Fruit fly (Drosophila melanogaster) whole organism, prepupa: ENCODE results near the gene CG33339.

Source experiments
- Blimp-1 ChIP-seq: fragments of 200-800 bp; sonication (Bioruptor generic); optimal IDR thresholded peaks from 3 replicates; lab custom pipeline; 2017; ENCODE audit warnings: missing biosample characterization, missing genetic modification characterization, mild to moderate bottlenecking, moderate library complexity, missing genetic modification reagents
- CG10631 ChIP-seq: fragments of 200-800 bp; sonication (Bioruptor generic); optimal IDR thresholded peaks from 2 replicates; lab custom pipeline; 2016; ENCODE audit warnings: missing biosample characterization, missing genetic modification characterization
- CG10669 ChIP-seq: fragments of 200-800 bp; sonication (Bioruptor generic); optimal IDR thresholded peaks from 3 replicates; lab custom pipeline; 2018; ENCODE audit warnings: missing biosample characterization, mild to moderate bottlenecking, missing genetic modification characterization, moderate library complexity
- CG11294 ChIP-seq: fragments of 200-800 bp; sonication (Bioruptor generic); IDR thresholded peaks from 2 replicates; pipeline ENCODE4 v1.3.6; 2022; ENCODE audit warnings: missing biosample characterization, missing genetic modification characterization
- CG11902 ChIP-seq: fragments of 200-800 bp; sonication (Bioruptor generic); optimal IDR thresholded peaks from 3 replicates; lab custom pipeline; 2016; ENCODE audit warnings: missing biosample characterization, missing genetic modification characterization
- CG15336 ChIP-seq: fragments of 200-800 bp; sonication (Bioruptor generic); IDR thresholded peaks from 2 replicates; pipeline ENCODE4 v1.3.6; 2022; ENCODE audit warnings: missing biosample characterization, missing genetic modification characterization
- CG1621 ChIP-seq: fragments of 200-800 bp; sonication (Bioruptor generic); optimal IDR thresholded peaks from 3 replicates; lab custom pipeline; 2018; ENCODE audit warnings: missing biosample characterization, mild to moderate bottlenecking, missing genetic modification characterization
- CG16779 ChIP-seq: fragments of 200-800 bp; sonication (Bioruptor generic); optimal IDR thresholded peaks from 3 replicates; lab custom pipeline; 2017; ENCODE audit warnings: missing biosample characterization, mild to moderate bottlenecking, missing genetic modification characterization
- CG3032 ChIP-seq: fragments of 200-800 bp; optimal IDR thresholded peaks from 2 replicates; lab custom pipeline; 2019; ENCODE audit warnings: missing biosample characterization, mild to moderate bottlenecking, missing genetic modification characterization, moderate library complexity
- CG31627 ChIP-seq: fragments of 200-800 bp; sonication (Bioruptor generic); optimal IDR thresholded peaks from 3 replicates; lab custom pipeline; 2016; ENCODE audit warnings: missing biosample characterization, missing genetic modification characterization
- CG32006 ChIP-seq: fragments of 200-800 bp; sonication (Bioruptor generic); optimal IDR thresholded peaks from 3 replicates; lab custom pipeline; 2017; ENCODE audit warnings: missing biosample characterization, mild to moderate bottlenecking, missing genetic modification characterization
- CG34406 ChIP-seq: fragments of 200-800 bp; sonication (Bioruptor generic); optimal IDR thresholded peaks from 3 replicates; lab custom pipeline; 2016; ENCODE audit warnings: missing biosample characterization, missing genetic modification characterization
- CG3919 ChIP-seq: fragments of 200-800 bp; sonication (Bioruptor generic); optimal IDR thresholded peaks from 3 replicates; lab custom pipeline; 2016; ENCODE audit warnings: missing biosample characterization, missing genetic modification characterization
- CG4318 ChIP-seq: fragments of 200-800 bp; sonication (Bioruptor generic); optimal IDR thresholded peaks from 3 replicates; lab custom pipeline; 2017; ENCODE audit warnings: missing biosample characterization, mild to moderate bottlenecking, missing genetic modification characterization
- CG6276 ChIP-seq: fragments of 200-800 bp; sonication (Bioruptor generic); optimal IDR thresholded peaks from 2 replicates; lab custom pipeline; 2017; ENCODE audit warnings: missing biosample characterization, mild to moderate bottlenecking, missing genetic modification characterization
- CG6792 ChIP-seq: fragments of 200-800 bp; sonication (Bioruptor generic); optimal IDR thresholded peaks from 3 replicates; lab custom pipeline; 2016; ENCODE audit warnings: missing biosample characterization, missing genetic modification characterization
- CG6808 ChIP-seq: fragments of 200-800 bp; sonication (Bioruptor generic); optimal IDR thresholded peaks from 3 replicates; lab custom pipeline; 2017; ENCODE audit warnings: missing biosample characterization, missing genetic modification characterization, mild to moderate bottlenecking, moderate library complexity, missing genetic modification reagents
- CG6854 ChIP-seq: fragments of 200-800 bp; sonication (Bioruptor generic); optimal IDR thresholded peaks from 2 replicates; lab custom pipeline; 2017; ENCODE audit warnings: missing biosample characterization, mild to moderate bottlenecking, missing genetic modification characterization
- CG8119 ChIP-seq: fragments of 200-800 bp; sonication (Bioruptor generic); IDR thresholded peaks from 3 replicates; pipeline ENCODE4 v1.3.6; 2022; ENCODE audit warnings: missing biosample characterization, missing genetic modification characterization
- CG8319 ChIP-seq: fragments of 200-800 bp; sonication (Bioruptor generic); optimal IDR thresholded peaks from 3 replicates; lab custom pipeline; 2016; ENCODE audit warnings: missing biosample characterization, missing genetic modification characterization
- CG8632 ChIP-seq: fragments of 200-800 bp; sonication (Bioruptor generic); optimal IDR thresholded peaks from 3 replicates; lab custom pipeline; 2016; ENCODE audit warnings: missing biosample characterization, missing genetic modification characterization
- CG9139 ChIP-seq: fragments of 200-800 bp; sonication (Bioruptor generic); optimal IDR thresholded peaks from 3 replicates; lab custom pipeline; 2017; ENCODE audit warnings: missing biosample characterization, mild to moderate bottlenecking, missing genetic modification characterization
- Eip78C ChIP-seq: fragments of 200-800 bp; sonication (Bioruptor generic); peaks from one replicate; lab custom pipeline; 2016; ENCODE audit warnings: missing biosample characterization, missing genetic modification characterization
- Eip93F ChIP-seq: fragments of 200-800 bp; sonication (Bioruptor generic); optimal IDR thresholded peaks from 2 replicates; lab custom pipeline; 2016; ENCODE audit warnings: missing biosample characterization, mild to moderate bottlenecking, missing genetic modification characterization
- Ets21C ChIP-seq: fragments of 200-800 bp; sonication (Bioruptor generic); optimal IDR thresholded peaks from 3 replicates; lab custom pipeline; 2016; ENCODE audit warnings: missing biosample characterization, missing genetic modification characterization
- Gug ChIP-seq: fragments of 200-800 bp; sonication (Bioruptor generic); IDR thresholded peaks from 2 replicates; pipeline ENCODE4 v1.3.6; 2022; ENCODE audit warnings: missing biosample characterization, missing genetic modification characterization
- Hr4 ChIP-seq: fragments of 200-800 bp; sonication (Bioruptor generic); optimal IDR thresholded peaks from 3 replicates; lab custom pipeline; 2016; ENCODE audit warnings: missing biosample characterization, missing genetic modification characterization
- Lpt ChIP-seq: fragments of 200-800 bp; sonication (Bioruptor generic); optimal IDR thresholded peaks from 3 replicates; lab custom pipeline; 2016; ENCODE audit warnings: missing biosample characterization, missing genetic modification characterization
- Met ChIP-seq: fragments of 200-800 bp; sonication (Bioruptor generic); optimal IDR thresholded peaks from 3 replicates; lab custom pipeline; 2016; ENCODE audit warnings: missing biosample characterization, missing genetic modification characterization
- Smox ChIP-seq: fragments of 200-800 bp; sonication (Bioruptor generic); optimal IDR thresholded peaks from 3 replicates; lab custom pipeline; 2016; ENCODE audit warnings: missing biosample characterization, missing genetic modification characterization
- Sox102F ChIP-seq: fragments of 200-800 bp; sonication (Bioruptor generic); optimal IDR thresholded peaks from 2 replicates; lab custom pipeline; 2016; ENCODE audit warnings: missing biosample characterization, mild to moderate bottlenecking, missing genetic modification characterization
- Sox15 ChIP-seq: fragments of 200-800 bp; sonication (Bioruptor generic); optimal IDR thresholded peaks from 3 replicates; lab custom pipeline; 2016; ENCODE audit warnings: missing biosample characterization, missing genetic modification characterization
- acj6 ChIP-seq: fragments of 200-800 bp; sonication (Bioruptor generic); optimal IDR thresholded peaks from 3 replicates; lab custom pipeline; 2016; ENCODE audit warnings: missing biosample characterization, missing genetic modification characterization
- cyc ChIP-seq: fragments of 200-800 bp; sonication (Bioruptor generic); optimal IDR thresholded peaks from 3 replicates; lab custom pipeline; 2016; ENCODE audit warnings: missing biosample characterization, missing genetic modification characterization
- dsx ChIP-seq: fragments of 200-800 bp; optimal IDR thresholded peaks from 3 replicates; lab custom pipeline; 2019; ENCODE audit warnings: missing biosample characterization, mild to moderate bottlenecking, missing genetic modification characterization, moderate library complexity; ENCODE audit not compliant: poor library complexity, severe bottlenecking
- eg ChIP-seq: fragments of 200-800 bp; sonication (Bioruptor generic); IDR thresholded peaks from 3 replicates; pipeline ENCODE4 v1.3.6; 2022; ENCODE audit warnings: missing biosample characterization, missing genetic modification characterization
- esn ChIP-seq: fragments of 200-800 bp; sonication (Bioruptor generic); optimal IDR thresholded peaks from 2 replicates; lab custom pipeline; 2016; ENCODE audit warnings: missing biosample characterization, mild to moderate bottlenecking, missing genetic modification characterization, moderate library complexity
- fd59A ChIP-seq: fragments of 200-800 bp; sonication (Bioruptor generic); optimal IDR thresholded peaks from 2 replicates; lab custom pipeline; 2017; ENCODE audit warnings: missing biosample characterization, mild to moderate bottlenecking, missing genetic modification characterization, missing genetic modification reagents
- fkh ChIP-seq: fragments of 200-800 bp; sonication (Bioruptor generic); optimal IDR thresholded peaks from 3 replicates; lab custom pipeline; 2017; ENCODE audit warnings: missing biosample characterization, mild to moderate bottlenecking, missing genetic modification characterization, moderate library complexity
- lz ChIP-seq: fragments of 200-800 bp; sonication (Bioruptor generic); optimal IDR thresholded peaks from 3 replicates; lab custom pipeline; 2016; ENCODE audit warnings: missing biosample characterization, missing genetic modification characterization
- net ChIP-seq: fragments of 200-800 bp; sonication (Bioruptor generic); optimal IDR thresholded peaks from 3 replicates; lab custom pipeline; 2016; ENCODE audit warnings: missing biosample characterization, missing genetic modification characterization
- pdm3 ChIP-seq: fragments of 200-800 bp; sonication (Bioruptor generic); optimal IDR thresholded peaks from 3 replicates; lab custom pipeline; 2016; ENCODE audit warnings: missing biosample characterization, missing genetic modification characterization
- spab ChIP-seq: fragments of 200-800 bp; sonication (Bioruptor generic); optimal IDR thresholded peaks from 2 replicates; lab custom pipeline; 2017; ENCODE audit warnings: missing biosample characterization, mild to moderate bottlenecking, missing genetic modification characterization, missing genetic modification reagents
- svp ChIP-seq: fragments of 200-800 bp; sonication (Bioruptor generic); peaks from one replicate; lab custom pipeline; 2016; ENCODE audit warnings: missing biosample characterization, missing genetic modification characterization
- vri ChIP-seq: fragments of 200-800 bp; sonication (Bioruptor generic); optimal IDR thresholded peaks from 3 replicates; lab custom pipeline; 2016; ENCODE audit warnings: missing biosample characterization, mild to moderate bottlenecking, missing genetic modification characterization

CG33339 gene

dm6 chr3R:24336622-24337021 lies 25.0 kb upstream of the CG33339 start, which contains the start of gene CG6432:
CG6432 (plus strand) TSS chr3R:24336922.
- no peak for TF ChIP-seq Ets21C
- no peak for TF ChIP-seq CG31627 (GFP tag; lab: Kevin White, UChicago)
- no peak for TF ChIP-seq CG9139 (GFP tag; lab: Kevin White, UChicago)
- no peak for TF ChIP-seq Gug (GFP tag; lab: Robert Waterston, UW)
- no peak for TF ChIP-seq CG3919 (GFP tag; lab: Kevin White, UChicago)
- no peak for TF ChIP-seq fd59A
- TF ChIP-seq vri (GFP tag; lab: Kevin White, UChicago), result no peak
- no peak for TF ChIP-seq net (GFP tag; lab: Kevin White, UChicago)
- no peak for TF ChIP-seq CG8632

dm6 chr3R:24341251-24341650 lies 20.4 kb upstream of the CG33339 start, which contains the start of gene Ms:
Ms (plus strand) TSS chr3R:24341551.
- TF ChIP-seq CG8319 (GFP tag; lab: Kevin White, UChicago) (no peak), CG31627 (GFP tag; lab: Kevin White, UChicago) (no peak), CG6808 (no peak), CG16779 (tag; lab: Kevin White, UChicago) (no peak), pdm3 (GFP tag; lab: Kevin White, UChicago) (no peak)

- TF ChIP-seq Eip78C (GFP tag; lab: Kevin White, UChicago) (no peak), Met (GFP tag; lab: Kevin White, UChicago) (no peak), vri (GFP tag; lab: Kevin White, UChicago) (no peak), CG6854 (GFP tag; lab: Kevin White, UChicago) (no peak), CG16779 (tag; lab: Kevin White, UChicago) (no peak), CG6792 (GFP tag; lab: Kevin White, UChicago) (no peak), Sox102F (GFP tag; lab: Kevin White, UChicago) (no peak), svp (no peak), CG4318 (GFP tag; lab: Kevin White, UChicago) (no peak), cyc (peak; percentile 61), CG15336 (GFP tag; lab: Robert Waterston, UW) (no peak), Lpt (no peak), CG1621 (tag; lab: Kevin White, UChicago) (no peak), CG8632 (no peak), esn (GFP tag; lab: Kevin White, UChicago) (peak; percentile 76), CG3919 (GFP tag; lab: Kevin White, UChicago) (no peak), Smox (GFP tag; lab: Kevin White, UChicago) (no peak), lz (GFP tag; lab: Kevin White, UChicago) (peak; percentile 75), spab (GFP tag; lab: Kevin White, UChicago) (no peak), CG10631 (GFP tag; lab: Kevin White, UChicago) (no peak), dsx (GFP tag; lab: Kevin White, UChicago) (no peak), Ets21C (no peak), CG31627 (GFP tag; lab: Kevin White, UChicago) (peak; percentile 79), eg (GFP tag; lab: Robert Waterston, UW) (no peak; the same call in 2 of the 3 replicates), Sox15 (peak; percentile 47), acj6 (GFP tag; lab: Kevin White, UChicago) (no peak), Eip93F (GFP tag; lab: Kevin White, UChicago) (no peak), CG11902 (peak; percentile 44), fkh (GFP tag; lab: Kevin White, UChicago) (no peak), CG8119 (GFP tag; lab: Robert Waterston, UW) (no peak), CG3032 (no peak), CG11294 (GFP tag; lab: Robert Waterston, UW) (peak; percentile 18; the same call in 1 of the 2 replicates), Hr4 (GFP tag; lab: Kevin White, UChicago) (no peak), CG9139 (GFP tag; lab: Kevin White, UChicago) (no peak), Blimp-1 (GFP tag; lab: Kevin White, UChicago) (no peak), CG10669 (no peak), CG34406 (GFP tag; lab: Kevin White, UChicago) (no peak), pdm3 (GFP tag; lab: Kevin White, UChicago) (no peak), CG6808 (no peak), CG32006 (no peak), CG6276 (no peak)
Measured at dm6 chr3R:24348420-24349190, 13.0 kb upstream of the CG33339 start, which contains the start of the genes CG5746 and CG6454. CG5746 (minus strand) TSS chr3R:24348791. CG6454 (plus strand) TSS chr3R:24349182.
